Worm (Caenorhabditis elegans): ENCODE measurements around the gene K04E7.1.

DNA sequence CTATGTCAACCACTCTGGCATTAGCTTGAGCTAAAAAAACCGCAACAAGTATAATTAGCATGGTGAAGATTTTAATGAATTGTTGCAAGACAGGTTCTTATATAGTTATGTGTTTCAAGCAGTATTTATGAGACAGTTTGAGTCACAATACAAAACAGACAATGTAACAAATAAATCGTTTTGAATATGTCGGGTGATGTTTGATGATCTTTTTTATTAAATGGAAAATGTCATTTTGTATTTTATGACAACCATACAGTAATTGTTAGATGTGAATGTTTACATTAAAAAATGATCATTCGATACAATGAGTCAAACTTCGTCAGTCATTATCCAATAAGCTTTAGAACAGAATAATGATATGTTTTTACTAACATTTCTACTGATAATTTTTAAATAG is 18.5 kb upstream of the K04E7.1 start, which contains the start of gene K10C2.7:
- TF ChIP-seq aly-2 (tag; optimal IDR thresholded peaks at IDR 0.05) (no peak), Y48G9A.11 (GFP tag; IDR thresholded peaks at IDR 0.05) (no peak), mep-1 (tag; optimal IDR thresholded peaks at IDR 0.05) (no peak), T26A8.4 (GFP tag; IDR thresholded peaks at IDR 0.05) (no peak)
